Worm (Caenorhabditis elegans): ENCODE results near the gene B0334.20.

The B0334.20 gene

DNA sequence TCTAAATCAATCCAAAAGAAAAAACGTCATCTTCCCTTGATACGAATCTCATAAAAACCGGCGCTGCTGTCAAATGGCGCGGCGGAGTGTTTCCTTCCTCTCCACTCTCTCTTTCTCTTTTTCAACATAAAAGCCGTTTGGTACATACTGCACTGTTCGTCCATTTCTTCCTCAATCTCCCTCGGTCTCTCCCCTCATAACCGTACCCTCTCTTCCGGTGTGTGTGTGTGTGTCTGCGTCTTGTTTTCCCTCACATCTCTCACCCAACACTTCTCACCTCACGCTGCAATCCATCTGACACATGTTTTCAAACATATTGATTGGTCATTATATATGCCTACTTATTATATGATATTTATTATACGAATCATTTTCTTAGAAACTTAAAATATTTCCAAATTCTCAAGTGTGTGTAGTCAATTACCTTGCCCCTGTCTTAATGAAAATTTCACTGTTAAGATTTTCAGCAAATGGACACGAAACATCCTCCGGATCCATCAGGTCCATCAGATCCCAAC, 35.8 kb downstream of the B0334.20 start, which contains the start of the genes aars-1 and rga-1 (continued):
- TF ChIP-seq nhr-11 (tag; optimal IDR thresholded peaks at IDR 0.05) (no peak), nhr-10 (tag; optimal IDR thresholded peaks at IDR 0.05) (no peak), sma-9 (GFP tag; optimal IDR thresholded peaks at IDR 0.05) (peak; percentile 83), sma-9 (tag; optimal IDR thresholded peaks at IDR 0.05) (no peak), lin-11 (tag; optimal IDR thresholded peaks at IDR 0.05) (no peak), gmeb-1 (tag; optimal IDR thresholded peaks at IDR 0.05) (no peak), dmd-4 (tag; optimal IDR thresholded peaks at IDR 0.05) (no peak), Y55F3AM.14 (GFP tag; optimal IDR thresholded peaks at IDR 0.05) (no peak), ztf-1 (GFP tag; conservative IDR thresholded peaks at IDR 0.05) (no peak), nhr-21 (tag; optimal IDR thresholded peaks at IDR 0.05) (peak; percentile 48), elt-1 (tag; optimal IDR thresholded peaks at IDR 0.05) (no peak), sem-4 (tag; optimal IDR thresholded peaks at IDR 0.05) (peak; percentile 77), ztf-4 (tag; optimal IDR thresholded peaks at IDR 0.05) (no peak), ama-1 (optimal IDR thresholded peaks at IDR 0.05) (no peak), snpc-4 (tag; optimal IDR thresholded peaks at IDR 0.05) (no peak), egl-27 (tag; optimal IDR thresholded peaks at IDR 0.05) (no peak), peb-1 (tag; optimal IDR thresholded peaks at IDR 0.05) (no peak), lin-39 (tag; optimal IDR thresholded peaks at IDR 0.05) (no peak), fos-1 (tag; optimal IDR thresholded peaks at IDR 0.05) (peak; percentile 68), nhr-12 (tag; optimal IDR thresholded peaks at IDR 0.05) (no peak), blmp-1 (tag; optimal IDR thresholded peaks at IDR 0.05; ENCODE audit: insufficient read depth) (peak; percentile 70), nhr-23 (tag; optimal IDR thresholded peaks at IDR 0.05) (no peak), skn-1 (tag; optimal IDR thresholded peaks at IDR 0.05) (no peak), ZK546.5 (tag; optimal IDR thresholded peaks at IDR 0.05) (no peak)

- no peak for TF ChIP-seq nhr-129 (tag; optimal IDR thresholded peaks at IDR 0.05)
- no peak for TF ChIP-seq skn-1 (tag; optimal IDR thresholded peaks at IDR 0.05)
- TF ChIP-seq nhr-23 (tag; optimal IDR thresholded peaks at IDR 0.05), result no peak
- peak; percentile 14 for TF ChIP-seq R02D3.7 (tag; optimal IDR thresholded peaks at IDR 0.05)
- TF ChIP-seq mdl-1 (tag; optimal IDR thresholded peaks at IDR 0.05), result no peak
- peak; percentile 32 for TF ChIP-seq unc-55 (GFP tag; optimal IDR thresholded peaks at IDR 0.05)
- no peak for TF ChIP-seq C34F6.9 (tag; optimal IDR thresholded peaks at IDR 0.05)
- TF ChIP-seq sma-9 (GFP tag; optimal IDR thresholded peaks at IDR 0.05), result peak; percentile 15
- no peak for TF ChIP-seq sma-9 (tag; optimal IDR thresholded peaks at IDR 0.05)
- no peak for TF ChIP-seq sem-4 (tag; optimal IDR thresholded peaks at IDR 0.05)
These were observed 36.4 kb downstream of the B0334.20 start for ce11 chrII:11463899-11464298.

- TF ChIP-seq fos-1 (tag; optimal IDR thresholded peaks at IDR 0.05) (peak; percentile 52), skn-1 (tag; optimal IDR thresholded peaks at IDR 0.05) (peak; percentile 12), aly-2 (tag; optimal IDR thresholded peaks at IDR 0.05) (no peak)
These were observed 40.4 kb downstream of the B0334.20 start for ce11 chrII:11459883-11460282.

ce11 chrII:11455715-11456114, 44.5 kb downstream of the B0334.20 start:
- TF ChIP-seq sma-3 (GFP tag; optimal IDR thresholded peaks at IDR 0.05) (no peak), lin-13 (GFP tag; optimal IDR thresholded peaks at IDR 0.05) (no peak), crh-2 (tag; optimal IDR thresholded peaks at IDR 0.05) (no peak), nhr-77 (tag; optimal IDR thresholded peaks at IDR 0.05) (no peak), C34F6.9 (tag; optimal IDR thresholded peaks at IDR 0.05) (no peak), nhr-12 (tag; optimal IDR thresholded peaks at IDR 0.05) (no peak), lin-11 (tag; optimal IDR thresholded peaks at IDR 0.05) (no peak), gmeb-1 (tag; optimal IDR thresholded peaks at IDR 0.05) (no peak)

ce11 chrII:11455140-11455539, 45.1 kb downstream of the B0334.20 start:
- no peak for TF ChIP-seq C34F6.9 (tag; optimal IDR thresholded peaks at IDR 0.05)
- no peak for TF ChIP-seq nhr-12 (tag; optimal IDR thresholded peaks at IDR 0.05)
- TF ChIP-seq ama-1 (optimal IDR thresholded peaks at IDR 0.05), result no peak
- no peak for TF ChIP-seq lin-13 (GFP tag; optimal IDR thresholded peaks at IDR 0.05)

ce11 chrII:11453639-11454038, 46.6 kb downstream of the B0334.20 start:
- no peak for TF ChIP-seq lsy-2 (tag; optimal IDR thresholded peaks at IDR 0.05)
- peak; percentile 43 for TF ChIP-seq lin-11 (tag; optimal IDR thresholded peaks at IDR 0.05)

Measured in whole organism, L2 larva.